Fruit fly (Drosophila melanogaster): ENCODE measurements around the gene Creld.

Gene Creld

dm6 chr2L:91830-92229 lies 10.3 kb upstream of the Creld start:
- peak; percentile 84 for TF ChIP-seq CG1621 (tag; optimal IDR thresholded peaks at IDR 0.05)
- peak; percentile 76 for TF ChIP-seq acj6 (GFP tag; optimal IDR thresholded peaks at IDR 0.05)
- peak; percentile 67 for TF ChIP-seq CG32006 (GFP tag; optimal IDR thresholded peaks at IDR 0.05)
- TF ChIP-seq topi (GFP tag; optimal IDR thresholded peaks at IDR 0.05): peak; percentile 79
- TF ChIP-seq CG9139 (GFP tag; optimal IDR thresholded peaks at IDR 0.05): peak; percentile 68
- peak; percentile 74 for TF ChIP-seq CG34406 (GFP tag; optimal IDR thresholded peaks at IDR 0.05)
- TF ChIP-seq esn (GFP tag; optimal IDR thresholded peaks at IDR 0.05): peak; percentile 83
- peak in 1 of 2 experiments; percentile 63 for TF ChIP-seq salr (GFP tag; optimal IDR thresholded peaks at IDR 0.05)
- TF ChIP-seq CG8319 (GFP tag; optimal IDR thresholded peaks at IDR 0.05): no peak
- TF ChIP-seq CG3032 (tag; optimal IDR thresholded peaks at IDR 0.05): peak; percentile 89
- peak; percentile 80 for TF ChIP-seq Met (GFP tag; optimal IDR thresholded peaks at IDR 0.05)
- TF ChIP-seq Ets21C (GFP tag; optimal IDR thresholded peaks at IDR 0.05): peak; percentile 62
- peak; percentile 69 for TF ChIP-seq CG11762 (GFP tag; optimal IDR thresholded peaks at IDR 0.05; ENCODE audit: insufficient read depth)
- TF ChIP-seq CG10669 (GFP tag; optimal IDR thresholded peaks at IDR 0.05): peak; percentile 83
- TF ChIP-seq svp (GFP tag): no peak
- peak; percentile 87 for TF ChIP-seq Ets96B (tag; optimal IDR thresholded peaks at IDR 0.05)
- TF ChIP-seq fkh (GFP tag; optimal IDR thresholded peaks at IDR 0.05): no peak
- peak; percentile 83 for TF ChIP-seq CG3919 (GFP tag; optimal IDR thresholded peaks at IDR 0.05)
- peak; percentile 90 to 98 for TF ChIP-seq ss (GFP tag; optimal IDR thresholded peaks at IDR 0.05)
- peak; percentile 72 for TF ChIP-seq CG31627 (GFP tag; optimal IDR thresholded peaks at IDR 0.05)
- TF ChIP-seq CG6808 (GFP tag; optimal IDR thresholded peaks at IDR 0.05): peak; percentile 88
- peak; percentile 73 for TF ChIP-seq Lpt (GFP tag; optimal IDR thresholded peaks at IDR 0.05)
- peak; percentile 81 for TF ChIP-seq Sox14 (GFP tag; optimal IDR thresholded peaks at IDR 0.05)
- peak; percentile 87; the same call in 2 of the 3 replicates for TF ChIP-seq CG6163 (GFP tag; IDR thresholded peaks at IDR 0.05)
- TF ChIP-seq CG6792 (GFP tag; optimal IDR thresholded peaks at IDR 0.05): peak; percentile 75
- TF ChIP-seq Smox (GFP tag; optimal IDR thresholded peaks at IDR 0.05): no peak
- TF ChIP-seq spab (GFP tag; optimal IDR thresholded peaks at IDR 0.05): no peak
- peak; percentile 81 for TF ChIP-seq fd59A (GFP tag; optimal IDR thresholded peaks at IDR 0.05)
- peak; percentile 91 for TF ChIP-seq net (GFP tag; optimal IDR thresholded peaks at IDR 0.05)
- TF ChIP-seq dac (GFP tag; optimal IDR thresholded peaks at IDR 0.05): peak; percentile 39
- peak; percentile 70 for TF ChIP-seq pdm3 (GFP tag; optimal IDR thresholded peaks at IDR 0.05)
- peak; percentile 72 for TF ChIP-seq Eip93F (GFP tag; optimal IDR thresholded peaks at IDR 0.05)
- peak; percentile 73 for TF ChIP-seq OdsH (GFP tag; optimal IDR thresholded peaks at IDR 0.05)
- peak; percentile 42 for TF ChIP-seq Hr4 (GFP tag; optimal IDR thresholded peaks at IDR 0.05)
- no peak for TF ChIP-seq CG6276 (GFP tag; optimal IDR thresholded peaks at IDR 0.05)
- peak; percentile 83 for TF ChIP-seq Eip75B (GFP tag; optimal IDR thresholded peaks at IDR 0.05)
- no peak for TF ChIP-seq CG16779 (tag; optimal IDR thresholded peaks at IDR 0.05)
- peak; percentile 13 for TF ChIP-seq CG4318 (GFP tag; optimal IDR thresholded peaks at IDR 0.05)
- TF ChIP-seq fd85E (GFP tag; optimal IDR thresholded peaks at IDR 0.05): peak; percentile 6
- TF ChIP-seq Gug (GFP tag; IDR thresholded peaks at IDR 0.05): no peak
- no peak for TF ChIP-seq CG11902 (GFP tag; optimal IDR thresholded peaks at IDR 0.05)
- TF ChIP-seq CG8119 (GFP tag; IDR thresholded peaks at IDR 0.05): peak; percentile 71; the same call in 2 of the 3 replicates
- TF ChIP-seq lz (GFP tag; optimal IDR thresholded peaks at IDR 0.05): peak; percentile 75
- TF ChIP-seq vri (GFP tag; optimal IDR thresholded peaks at IDR 0.05): no peak
- peak; percentile 3 for TF ChIP-seq Sox15 (GFP tag; optimal IDR thresholded peaks at IDR 0.05)
- peak; percentile 95 for TF ChIP-seq Eip78C (GFP tag)
- peak; percentile 75 for TF ChIP-seq CG7368 (GFP tag; optimal IDR thresholded peaks at IDR 0.05)
- TF ChIP-seq CG15336 (GFP tag; IDR thresholded peaks at IDR 0.05): peak; percentile 72
- peak; percentile 84 for TF ChIP-seq CG6854 (GFP tag; optimal IDR thresholded peaks at IDR 0.05)
- TF ChIP-seq CG10631 (GFP tag; optimal IDR thresholded peaks at IDR 0.05): peak; percentile 81
- TF ChIP-seq CG11294 (GFP tag; IDR thresholded peaks at IDR 0.05): no peak
- no peak for TF ChIP-seq Hr39 (GFP tag; optimal IDR thresholded peaks at IDR 0.05)
- no peak for TF ChIP-seq Hr38 (GFP tag; optimal IDR thresholded peaks at IDR 0.05)

All from whole organism, prepupa.